Worm (Caenorhabditis elegans) whole organism, L4 larva: Measurements from ENCODE around the gene immp-1.

Experiments
- T26A8.4 ChIP-seq: fragments of 200-800 bp; sonication (Bioruptor generic); IDR thresholded peaks from 2 replicates; pipeline ENCODE4 v1.3.6; 2022; ENCODE audit warnings: missing genetic modification characterization, missing compliant biosample characterization
- fkh-10 ChIP-seq: fragments of 150-350 bp; optimal IDR thresholded peaks from 2 replicates; lab custom pipeline; 2014; ENCODE audit warnings: missing biosample characterization, missing genetic modification reagents, missing genetic modification characterization
- nhr-237 ChIP-seq: sonication (generic microtip); optimal IDR thresholded peaks from 2 replicates; lab custom pipeline; 2017; ENCODE audit warnings: missing biosample characterization, missing genetic modification characterization
- nhr-41 ChIP-seq: fragments of 200-800 bp; sonication (Bioruptor generic); IDR thresholded peaks from 2 replicates; pipeline ENCODE4 v1.3.6; 2022; ENCODE audit warnings: missing genetic modification reagents, missing genetic modification characterization, missing compliant biosample characterization
- nhr-48 ChIP-seq: sonication (generic microtip); optimal IDR thresholded peaks from 2 replicates; lab custom pipeline; 2016; ENCODE audit warnings: mild to moderate bottlenecking, missing genetic modification characterization, missing compliant biosample characterization
- nhr-6 ChIP-seq: fragments of 150-350 bp; optimal IDR thresholded peaks from 2 replicates; lab custom pipeline; 2014; ENCODE audit warnings: missing biosample characterization, missing genetic modification characterization
- pha-4 ChIP-seq, 2 experiments: fragments of 150-350 bp in 1 of 2; fragments of 200-800 bp in 1 of 2; sonication (Bioruptor generic) in 1 of 2; IDR thresholded peaks in 1 of 2; optimal IDR thresholded peaks in 1 of 2; 2 replicates each; pipeline versions ENCODE4 v1.3.6 to Lab custom; 2014 to 2022; ENCODE audit warnings: missing genetic modification characterization in 2 of 2, missing genetic modification reagents in 2 of 2, missing biosample characterization in 1 of 2, missing compliant biosample characterization in 1 of 2
- spr-1 ChIP-seq: sonication (generic microtip); optimal IDR thresholded peaks from 2 replicates; lab custom pipeline; 2016; ENCODE audit warnings: mild to moderate bottlenecking, missing genetic modification characterization, missing compliant biosample characterization

- TF ChIP-seq fkh-10 (GFP tag; lab: Kevin White, UChicago) (no peak), nhr-6 (tag; lab: Kevin White, UChicago) (no peak), nhr-237 (tag; lab: Kevin White, UChicago) (no peak), spr-1 (no peak), T26A8.4 (GFP tag; lab: Robert Waterston, UW) (no peak), nhr-41 (GFP tag; lab: Robert Waterston, UW) (no peak), nhr-48 (tag; lab: Kevin White, UChicago) (no peak), pha-4 (GFP tag; IDR thresholded peaks at IDR 0.05; lab: Robert Waterston, UW) (no peak), pha-4 (tag; optimal IDR thresholded peaks at IDR 0.05; lab: Kevin White, UChicago) (no peak)
Observed at ce11 chrIII:11814653-11815052, 39.9 kb downstream of the immp-1 start.
